Fruit fly (Drosophila melanogaster): ENCODE measurements around the gene CG43861.

DNA sequence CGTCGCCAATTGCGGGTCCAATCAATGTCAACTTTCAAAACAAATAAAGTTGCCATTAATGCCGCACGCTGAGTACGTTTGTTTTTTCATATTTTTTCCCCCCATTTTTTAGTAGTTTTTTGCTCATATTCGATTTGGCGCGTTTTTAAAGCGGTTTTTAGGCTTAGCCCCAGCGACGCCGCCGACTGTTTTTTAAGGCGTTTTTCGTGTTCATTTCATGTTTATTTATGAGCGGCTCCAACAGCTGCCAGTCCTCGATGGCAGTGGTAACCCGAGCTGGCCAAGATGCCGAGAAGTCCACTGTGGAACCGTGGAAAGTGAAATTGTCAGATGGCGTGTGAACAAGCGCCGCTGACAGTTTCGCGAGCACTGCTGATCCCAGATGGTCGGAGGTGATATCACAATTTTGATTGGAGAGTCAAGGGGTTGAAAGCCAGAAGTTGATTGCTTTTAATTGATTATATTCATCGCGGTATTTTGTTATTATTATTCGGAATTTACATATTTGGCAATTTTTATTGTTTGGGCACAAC, 69.0 kb downstream of the CG43861 start:
- no peak for TF ChIP-seq Mio (GFP tag; optimal IDR thresholded peaks at IDR 0.05)
- no peak for TF ChIP-seq h (GFP tag; optimal IDR thresholded peaks at IDR 0.05)
- TF ChIP-seq Myc (optimal IDR thresholded peaks at IDR 0.05), result no peak
- TF ChIP-seq usp (GFP tag; optimal IDR thresholded peaks at IDR 0.05), result no peak
- TF ChIP-seq Abd-B (GFP tag; optimal IDR thresholded peaks at IDR 0.05), result no peak
- TF ChIP-seq Sp1 (GFP tag; optimal IDR thresholded peaks at IDR 0.05), result no peak
- TF ChIP-seq dmrt93B (GFP tag; optimal IDR thresholded peaks at IDR 0.05), result no peak
- no peak for TF ChIP-seq psq (GFP tag; optimal IDR thresholded peaks at IDR 0.05)
- no peak for TF ChIP-seq jim (GFP tag; optimal IDR thresholded peaks at IDR 0.05)
- no peak for TF ChIP-seq pan (optimal IDR thresholded peaks at IDR 0.05)
- TF ChIP-seq lola (GFP tag; optimal IDR thresholded peaks at IDR 0.05), result no peak
- no peak for TF ChIP-seq CrebA (GFP tag; optimal IDR thresholded peaks at IDR 0.05; ENCODE audit: borderline replicate concordance)
- no peak for TF ChIP-seq foxo (GFP tag; optimal IDR thresholded peaks at IDR 0.05)
